Fruit fly (Drosophila melanogaster) whole organism, embryonic: ENCODE measurements around the gene CG11454.

Source experiments
- CG30403 ChIP-seq: fragments of 200-800 bp; sonication (Bioruptor generic); optimal IDR thresholded peaks from 3 replicates; lab custom pipeline; 2016; ENCODE audit warnings: missing biosample characterization, missing genetic modification characterization
- CG8281 ChIP-seq: fragments of 200-800 bp; sonication (Bioruptor generic); optimal IDR thresholded peaks from 2 replicates; lab custom pipeline; 2018; ENCODE audit warnings: missing biosample characterization, mild to moderate bottlenecking, missing genetic modification characterization, moderate library complexity
- Deaf1 ChIP-seq: fragments of 200-800 bp; optimal IDR thresholded peaks from 3 replicates; lab custom pipeline; 2019; ENCODE audit warnings: missing biosample characterization, mild to moderate bottlenecking, missing genetic modification characterization, moderate library complexity
- HLH54F ChIP-seq: fragments of 200-800 bp; sonication (Bioruptor generic); optimal IDR thresholded peaks from 3 replicates; lab custom pipeline; 2016; ENCODE audit warnings: missing biosample characterization, missing genetic modification characterization
- Hr78 ChIP-seq, 2 experiments: fragments of 200-800 bp in 1 of 2; fragments of >200 bp in 1 of 2; sonication (Bioruptor generic) in 1 of 2; optimal IDR thresholded peaks; 2 replicates each; lab custom pipeline; 2017 to 2019; ENCODE audit warnings: missing biosample characterization in 2 of 2, missing genetic modification characterization in 2 of 2, mild to moderate bottlenecking in 1 of 2, moderate library complexity in 1 of 2

dm6 chr2L:136747-137709 is 6.1 kb upstream of the CG11454 start:
- no peak for TF ChIP-seq HLH54F (GFP tag; lab: Kevin White, UChicago)
- TF ChIP-seq CG30403 = no peak
- no peak for TF ChIP-seq Deaf1 (tag; lab: Kevin White, UChicago)
- no peak for TF ChIP-seq CG8281 (tag; lab: Kevin White, UChicago)
- TF ChIP-seq Hr78 (GFP tag; optimal IDR thresholded peaks at IDR 0.05; lab: Kevin White, UChicago) = peak in 1 of 2 experiments; percentile 55
